Worm (Caenorhabditis elegans) whole organism, late embryonic: ENCODE data around the gene clec-238.

Experiments used
- C08G9.2 ChIP-seq: sonication (generic microtip); optimal IDR thresholded peaks from 2 replicates; lab custom pipeline; 2016; ENCODE audit warnings: mild to moderate bottlenecking, missing genetic modification characterization, moderate library complexity, missing compliant biosample characterization
- F13H6.1 ChIP-seq: sonication (generic microtip); optimal IDR thresholded peaks from 2 replicates; lab custom pipeline; 2016; ENCODE audit warnings: missing genetic modification characterization, missing compliant biosample characterization
- K02D7.2 ChIP-seq: sonication (generic microtip); optimal IDR thresholded peaks from 2 replicates; lab custom pipeline; 2017; ENCODE audit warnings: mild to moderate bottlenecking, missing genetic modification characterization, missing compliant biosample characterization
- K09A11.1 ChIP-seq: sonication (generic microtip); optimal IDR thresholded peaks from 2 replicates; lab custom pipeline; 2017; ENCODE audit warnings: antibody characterized with exemption, mild to moderate bottlenecking, missing genetic modification characterization, missing compliant biosample characterization; ENCODE audit not compliant: insufficient read depth
- ahr-1 ChIP-seq: sonication (generic microtip); optimal IDR thresholded peaks from 2 replicates; lab custom pipeline; 2016; ENCODE audit warnings: missing genetic modification characterization, missing compliant biosample characterization
- ceh-14 ChIP-seq: sonication (generic microtip); optimal IDR thresholded peaks from 2 replicates; lab custom pipeline; 2016; ENCODE audit warnings: missing genotype, missing genetic modification characterization, missing compliant biosample characterization
- ceh-18 ChIP-seq: sonication (generic microtip); optimal IDR thresholded peaks from 2 replicates; lab custom pipeline; 2016; ENCODE audit warnings: missing genetic modification characterization, missing compliant biosample characterization
- ceh-19 ChIP-seq: fragments of 200-800 bp; sonication (Bioruptor generic); optimal IDR thresholded peaks from 2 replicates; lab custom pipeline; 2018; ENCODE audit warnings: mild to moderate bottlenecking, missing genetic modification characterization, missing compliant biosample characterization
- ceh-2 ChIP-seq: sonication (generic microtip); optimal IDR thresholded peaks from 2 replicates; lab custom pipeline; 2016; ENCODE audit warnings: missing genotype, missing genetic modification characterization, missing compliant biosample characterization
- ceh-22 ChIP-seq: sonication (generic microtip); optimal IDR thresholded peaks from 2 replicates; lab custom pipeline; 2017; ENCODE audit warnings: missing biosample characterization, missing genetic modification characterization
- ceh-31 ChIP-seq: sonication (generic microtip); optimal IDR thresholded peaks from 2 replicates; lab custom pipeline; 2016; ENCODE audit warnings: missing genetic modification characterization, missing compliant biosample characterization
- ceh-34 ChIP-seq: sonication (generic microtip); optimal IDR thresholded peaks from 2 replicates; lab custom pipeline; 2016; ENCODE audit warnings: mild to moderate bottlenecking, missing genetic modification characterization, missing compliant biosample characterization
- ceh-45 ChIP-seq: fragments of 200-800 bp; sonication (Bioruptor generic); IDR thresholded peaks from 2 replicates; pipeline ENCODE4 v1.3.6; 2022; ENCODE audit warnings: missing genetic modification reagents, missing genetic modification characterization, missing compliant biosample characterization
- ceh-48 ChIP-seq: sonication (generic microtip); optimal IDR thresholded peaks from 2 replicates; lab custom pipeline; 2016; ENCODE audit warnings: missing genetic modification characterization, inconsistent platforms, missing compliant biosample characterization
- ceh-6 ChIP-seq: fragments of 200-800 bp; sonication (Bioruptor generic); optimal IDR thresholded peaks from 2 replicates; lab custom pipeline; 2018; ENCODE audit warnings: mild to moderate bottlenecking, missing genetic modification characterization, missing compliant biosample characterization
- ceh-9 ChIP-seq: sonication (generic microtip); optimal IDR thresholded peaks from 2 replicates; lab custom pipeline; 2016; ENCODE audit warnings: mild to moderate bottlenecking, missing genetic modification characterization, inconsistent platforms, missing compliant biosample characterization
- dmd-4 ChIP-seq: sonication (generic microtip); optimal IDR thresholded peaks from 2 replicates; lab custom pipeline; 2016; ENCODE audit warnings: borderline replicate concordance, missing genetic modification characterization, missing compliant biosample characterization
- dve-1 ChIP-seq: sonication (generic microtip); optimal IDR thresholded peaks from 2 replicates; lab custom pipeline; 2017; ENCODE audit warnings: antibody characterized with exemption, mild to moderate bottlenecking, missing genetic modification characterization, missing compliant biosample characterization
- elt-4 ChIP-seq: sonication (generic microtip); optimal IDR thresholded peaks from 2 replicates; lab custom pipeline; 2016; ENCODE audit warnings: missing genetic modification characterization, missing compliant biosample characterization
- ets-4 ChIP-seq: sonication (generic microtip); optimal IDR thresholded peaks from 2 replicates; lab custom pipeline; 2016; ENCODE audit warnings: missing genetic modification characterization, missing compliant biosample characterization
- eyg-1 ChIP-seq: sonication (generic microtip); optimal IDR thresholded peaks from 2 replicates; lab custom pipeline; 2016; ENCODE audit warnings: missing genotype, missing genetic modification characterization, missing compliant biosample characterization
- fkh-10 ChIP-seq: fragments of 150-350 bp; optimal IDR thresholded peaks from 2 replicates; lab custom pipeline; 2014; ENCODE audit warnings: missing biosample characterization, missing genetic modification reagents, missing genetic modification characterization
- fkh-6 ChIP-seq: sonication (generic microtip); optimal IDR thresholded peaks from 2 replicates; lab custom pipeline; 2016; ENCODE audit warnings: missing genetic modification characterization, missing compliant biosample characterization
- hlh-13 ChIP-seq: fragments of 200-800 bp; sonication (Bioruptor generic); optimal IDR thresholded peaks from 2 replicates; lab custom pipeline; 2018; ENCODE audit warnings: mild to moderate bottlenecking, missing genetic modification characterization, missing compliant biosample characterization
- hlh-30 ChIP-seq: sonication (generic microtip); optimal IDR thresholded peaks from 2 replicates; lab custom pipeline; 2017; ENCODE audit warnings: antibody characterized with exemption, missing genetic modification characterization, missing compliant biosample characterization; ENCODE audit not compliant: insufficient read depth
- hlh-6 ChIP-seq: sonication (generic microtip); optimal IDR thresholded peaks from 2 replicates; lab custom pipeline; 2016; ENCODE audit warnings: missing genotype, missing genetic modification characterization, missing compliant biosample characterization
- hlh-8 ChIP-seq: sonication (generic microtip); optimal IDR thresholded peaks from 2 replicates; lab custom pipeline; 2016; ENCODE audit warnings: missing genotype, missing genetic modification characterization, missing compliant biosample characterization
- lin-11 ChIP-seq: fragments of 200-800 bp; sonication (Bioruptor generic); optimal IDR thresholded peaks from 2 replicates; lab custom pipeline; 2018; ENCODE audit warnings: mild to moderate bottlenecking, missing genetic modification characterization, missing compliant biosample characterization
- madf-2 ChIP-seq: sonication (generic microtip); optimal IDR thresholded peaks from 2 replicates; lab custom pipeline; 2017; ENCODE audit warnings: missing genetic modification characterization, missing compliant biosample characterization
- mec-3 ChIP-seq: sonication (generic microtip); optimal IDR thresholded peaks from 2 replicates; lab custom pipeline; 2016; ENCODE audit warnings: borderline replicate concordance, missing genetic modification characterization, missing compliant biosample characterization
- nfya-1 ChIP-seq: sonication (generic microtip); optimal IDR thresholded peaks from 2 replicates; lab custom pipeline; 2017; ENCODE audit warnings: missing genetic modification characterization, mild to moderate bottlenecking, missing compliant biosample characterization, antibody characterized with exemption, moderate library complexity
- nhr-232 ChIP-seq: sonication (generic microtip); optimal IDR thresholded peaks from 2 replicates; lab custom pipeline; 2016; ENCODE audit warnings: missing genetic modification characterization, missing compliant biosample characterization
- npax-4 ChIP-seq: sonication (generic microtip); optimal IDR thresholded peaks from 2 replicates; lab custom pipeline; 2016; ENCODE audit warnings: missing genetic modification characterization, missing compliant biosample characterization
- odd-2 ChIP-seq: sonication (generic microtip); optimal IDR thresholded peaks from 2 replicates; lab custom pipeline; 2017; ENCODE audit warnings: antibody characterized with exemption, mild to moderate bottlenecking, missing genetic modification characterization, missing compliant biosample characterization
- pag-3 ChIP-seq: sonication (generic microtip); optimal IDR thresholded peaks from 2 replicates; lab custom pipeline; 2016; ENCODE audit warnings: missing compliant biosample characterization, missing genetic modification characterization, borderline replicate concordance
- pat-9 ChIP-seq: fragments of 200-800 bp; sonication (Bioruptor generic); optimal IDR thresholded peaks from 2 replicates; lab custom pipeline; 2018; ENCODE audit warnings: mild to moderate bottlenecking, missing genetic modification characterization, moderate library complexity, missing compliant biosample characterization
- pax-1 ChIP-seq: fragments of 150-350 bp; optimal IDR thresholded peaks from 2 replicates; lab custom pipeline; 2014; ENCODE audit warnings: missing biosample characterization, missing genetic modification characterization
- pha-2 ChIP-seq: sonication (generic microtip); optimal IDR thresholded peaks from 2 replicates; lab custom pipeline; 2017; ENCODE audit warnings: mild to moderate bottlenecking, missing genetic modification characterization, missing compliant biosample characterization
- pros-1 ChIP-seq: fragments of 150-350 bp; optimal IDR thresholded peaks from 2 replicates; lab custom pipeline; 2014; ENCODE audit warnings: missing biosample characterization, missing genetic modification reagents, missing genetic modification characterization
- ref-2 ChIP-seq: sonication (generic microtip); optimal IDR thresholded peaks from 2 replicates; lab custom pipeline; 2016; ENCODE audit warnings: missing genetic modification characterization, missing compliant biosample characterization
- rnt-1 ChIP-seq: sonication (generic microtip); optimal IDR thresholded peaks from 2 replicates; lab custom pipeline; 2016; ENCODE audit warnings: missing genetic modification characterization, missing compliant biosample characterization
- sox-2 ChIP-seq: fragments of 200-800 bp; sonication (Bioruptor generic); IDR thresholded peaks from 2 replicates; pipeline ENCODE4 v1.3.6; 2022; ENCODE audit warnings: missing genetic modification reagents, missing genetic modification characterization, missing compliant biosample characterization
- syd-9 ChIP-seq: sonication (generic microtip); optimal IDR thresholded peaks from 2 replicates; lab custom pipeline; 2016; ENCODE audit warnings: mild to moderate bottlenecking, missing genetic modification characterization, moderate library complexity, missing compliant biosample characterization
- tbx-2 ChIP-seq: sonication (generic microtip); optimal IDR thresholded peaks from 2 replicates; lab custom pipeline; 2016; ENCODE audit warnings: missing genetic modification characterization, missing compliant biosample characterization
- unc-3 ChIP-seq, 2 experiments: fragments of 200-800 bp in 1 of 2; sonication (Bioruptor generic) in 1 of 2; sonication (generic microtip) in 1 of 2; conservative IDR thresholded peaks in 1 of 2; optimal IDR thresholded peaks in 1 of 2; 2 replicates each; pipeline versions ENCODE4 v1.3.6 to Lab custom; 2016 to 2022; ENCODE audit warnings: missing compliant biosample characterization in 2 of 2, missing genetic modification characterization in 2 of 2, missing genetic modification reagents in 1 of 2
- unc-42 ChIP-seq: sonication (generic microtip); optimal IDR thresholded peaks from 2 replicates; lab custom pipeline; 2016; ENCODE audit warnings: missing genotype, missing genetic modification characterization, missing compliant biosample characterization
- unc-55 ChIP-seq: sonication (generic microtip); optimal IDR thresholded peaks from 2 replicates; lab custom pipeline; 2017; ENCODE audit warnings: missing biosample characterization, missing genetic modification reagents, missing genetic modification characterization
- unc-86 ChIP-seq: sonication (generic microtip); optimal IDR thresholded peaks from 2 replicates; lab custom pipeline; 2016; ENCODE audit warnings: missing genetic modification characterization, missing compliant biosample characterization
- zip-5 ChIP-seq: sonication (generic microtip); optimal IDR thresholded peaks from 2 replicates; lab custom pipeline; 2016; ENCODE audit warnings: missing genetic modification characterization, missing compliant biosample characterization
- ztf-16 ChIP-seq: sonication (generic microtip); optimal IDR thresholded peaks from 2 replicates; lab custom pipeline; 2017; ENCODE audit warnings: missing genetic modification characterization, missing compliant biosample characterization

The clec-238 gene

ce11 chrV:16958975-16959374 lies 7.4 kb downstream of the clec-238 start:
- TF ChIP-seq ztf-16 (tag; lab: Kevin White, UChicago) (no peak), nfya-1 (tag; lab: Kevin White, UChicago) (peak; percentile 84)

ce11 chrV:16965655-16966054 lies 14.1 kb downstream of the clec-238 start, which contains the start of gene efl-1:
efl-1 (minus strand) TSS chrV:16965675.
- TF ChIP-seq ceh-22 (tag; lab: Kevin White, UChicago) (no peak), rnt-1 (tag; lab: Kevin White, UChicago) (peak; percentile 78), unc-3 (GFP tag; conservative IDR thresholded peaks at IDR 0.05; lab: Robert Waterston, UW) (no peak), unc-3 (tag; optimal IDR thresholded peaks at IDR 0.05; lab: Kevin White, UChicago) (no peak), fkh-10 (no peak), dve-1 (tag; lab: Kevin White, UChicago) (peak; percentile 57), pros-1 (tag; lab: Kevin White, UChicago) (peak; percentile 58), C08G9.2 (tag; lab: Kevin White, UChicago) (no peak), K09A11.1 (tag; lab: Kevin White, UChicago) (peak; percentile 21), ahr-1 (no peak), ztf-16 (tag; lab: Kevin White, UChicago) (no peak), ceh-18 (tag; lab: Kevin White, UChicago) (peak; percentile 70), ceh-9 (tag; lab: Kevin White, UChicago) (no peak), pax-1 (tag; lab: Kevin White, UChicago) (peak; percentile 94), unc-86 (no peak), ceh-19 (peak; percentile 34), ceh-45 (GFP tag; lab: Robert Waterston, UW) (no peak), ceh-2 (no peak), sox-2 (GFP tag; lab: Robert Waterston, UW) (no peak; the same call in 1 of the 2 replicates), F13H6.1 (tag; lab: Kevin White, UChicago) (no peak), ceh-48 (tag; lab: Kevin White, UChicago) (peak; percentile 9), mec-3 (tag; lab: Kevin White, UChicago) (no peak), madf-2 (no peak), lin-11 (tag; lab: Kevin White, UChicago) (no peak), ceh-6 (GFP tag; lab: Kevin White, UChicago) (no peak), pat-9 (tag; lab: Kevin White, UChicago) (no peak), ets-4 (tag; lab: Kevin White, UChicago) (peak; percentile 17), nhr-232 (tag; lab: Kevin White, UChicago) (no peak), ceh-14 (tag; lab: Kevin White, UChicago) (peak; percentile 77), dmd-4 (tag; lab: Kevin White, UChicago) (no peak), unc-55 (GFP tag; lab: Kevin White, UChicago) (peak; percentile 88), ceh-31 (tag; lab: Kevin White, UChicago) (peak; percentile 58), unc-42 (tag; lab: Kevin White, UChicago) (peak; percentile 98), npax-4 (tag; lab: Kevin White, UChicago) (no peak), hlh-30 (peak; percentile 8), nfya-1 (tag; lab: Kevin White, UChicago) (peak; percentile 86), hlh-8 (tag; lab: Kevin White, UChicago) (no peak), pag-3 (tag; lab: Kevin White, UChicago) (no peak), zip-5 (no peak), hlh-13 (no peak), odd-2 (tag; lab: Kevin White, UChicago) (no peak), fkh-6 (tag; lab: Kevin White, UChicago) (no peak), ref-2 (tag; lab: Kevin White, UChicago) (peak; percentile 66), elt-4 (tag; lab: Kevin White, UChicago) (no peak), tbx-2 (peak; percentile 52), pha-2 (no peak), ceh-34 (peak; percentile 56), syd-9 (tag; lab: Kevin White, UChicago) (no peak), eyg-1 (tag; lab: Kevin White, UChicago) (no peak), hlh-6 (tag; lab: Kevin White, UChicago) (no peak), K02D7.2 (tag; lab: Kevin White, UChicago) (no peak)
